Fruit fly (Drosophila melanogaster) whole organism, embryonic: ENCODE measurements around the gene CG11597.
A peak's percentile ranks its signal among the peaks of the same experiment; 100 is the strongest.

ENCODE experiments used
- Awh ChIP-seq: fragments of 200-800 bp; sonication (Bioruptor generic); IDR thresholded peaks from 2 replicates; pipeline ENCODE4, ENCODE4 v1.3.6; 2022; ENCODE audit warnings: missing biosample characterization, missing genetic modification characterization
- CG1233 ChIP-seq: fragments of 200-800 bp; sonication (Bioruptor generic); optimal IDR thresholded peaks from 4 replicates; lab custom pipeline; 2018; ENCODE audit warnings: missing biosample characterization, mild to moderate bottlenecking, missing genetic modification characterization
- CG14710 ChIP-seq: fragments of 200-800 bp; sonication (Bioruptor generic); optimal IDR thresholded peaks from 3 replicates; lab custom pipeline; 2019; ENCODE audit warnings: missing biosample characterization, mild to moderate bottlenecking, missing genetic modification characterization, moderate library complexity
- CG14860 ChIP-seq: fragments of 200-800 bp; sonication (Bioruptor generic); IDR thresholded peaks from 3 replicates; pipeline ENCODE4 v1.3.6; 2022; ENCODE audit warnings: missing biosample characterization, missing genetic modification characterization; ENCODE audit not compliant: partially characterized antibody
- CG15479 ChIP-seq: fragments of 200-800 bp; sonication (Bioruptor generic); optimal IDR thresholded peaks from 3 replicates; lab custom pipeline; 2019; ENCODE audit warnings: missing biosample characterization, mild to moderate bottlenecking, missing genetic modification characterization, moderate library complexity
- CG15514 ChIP-seq: fragments of 200-800 bp; sonication (Bioruptor generic); optimal IDR thresholded peaks from 3 replicates; lab custom pipeline; 2017; ENCODE audit warnings: missing biosample characterization, missing genetic modification characterization, mild to moderate bottlenecking, moderate library complexity, missing genetic modification reagents
- CG15696 ChIP-seq: fragments of 200-800 bp; sonication (Bioruptor generic); optimal IDR thresholded peaks from 2 replicates; lab custom pipeline; 2019; ENCODE audit warnings: missing biosample characterization, mild to moderate bottlenecking, missing genetic modification characterization, moderate library complexity
- CG17328 ChIP-seq: fragments of 200-800 bp; sonication (Bioruptor generic); IDR thresholded peaks from 2 replicates; pipeline ENCODE4 v1.3.6; 2022; ENCODE audit warnings: missing biosample characterization, missing genetic modification characterization
- CG17568 ChIP-seq: fragments of 200-800 bp; sonication (Bioruptor generic); optimal IDR thresholded peaks from 2 replicates; lab custom pipeline; 2018; ENCODE audit warnings: missing biosample characterization, mild to moderate bottlenecking, missing genetic modification characterization, moderate library complexity
- CG1792 ChIP-seq: fragments of 200-800 bp; sonication (Bioruptor generic); optimal IDR thresholded peaks from 2 replicates; lab custom pipeline; 2016; ENCODE audit warnings: missing biosample characterization, missing genetic modification characterization
- CG18476 ChIP-seq: fragments of 200-800 bp; sonication (Bioruptor generic); optimal IDR thresholded peaks from 2 replicates; lab custom pipeline; 2016; ENCODE audit warnings: missing biosample characterization, mild to moderate bottlenecking, missing genetic modification characterization
- CG18619 ChIP-seq: fragments of 200-800 bp; sonication (Bioruptor generic); optimal IDR thresholded peaks from 3 replicates; lab custom pipeline; 2017; ENCODE audit warnings: missing biosample characterization, mild to moderate bottlenecking, missing genetic modification characterization
- CG30431 ChIP-seq: fragments of 200-800 bp; sonication (Bioruptor generic); optimal IDR thresholded peaks from 2 replicates; lab custom pipeline; 2017; ENCODE audit warnings: missing biosample characterization, missing genetic modification characterization
- CG4730 ChIP-seq: fragments of 200-800 bp; sonication (Bioruptor generic); IDR thresholded peaks from 2 replicates; pipeline ENCODE4 v1.3.6; 2022; ENCODE audit warnings: missing biosample characterization, missing genetic modification characterization
- CG4820 ChIP-seq: fragments of 200-800 bp; sonication (Bioruptor generic); optimal IDR thresholded peaks from 3 replicates; lab custom pipeline; 2016; ENCODE audit warnings: missing biosample characterization, missing genetic modification characterization
- CG8281 ChIP-seq: fragments of 200-800 bp; sonication (Bioruptor generic); optimal IDR thresholded peaks from 2 replicates; lab custom pipeline; 2018; ENCODE audit warnings: missing biosample characterization, mild to moderate bottlenecking, missing genetic modification characterization, moderate library complexity
- CTCF ChIP-seq: fragments of 200-800 bp; sonication (Bioruptor generic); optimal IDR thresholded peaks from 2 replicates; lab custom pipeline; 2017; ENCODE audit warnings: missing biosample characterization, mild to moderate bottlenecking, missing genetic modification characterization, moderate library complexity
- CkIIα-i1 ChIP-seq: fragments of 200-800 bp; sonication (Bioruptor generic); IDR thresholded peaks from 2 replicates; pipeline ENCODE4 v1.3.6; 2022; ENCODE audit warnings: missing biosample characterization, missing genetic modification characterization
- Dip2 ChIP-seq: fragments of 200-800 bp; sonication (Bioruptor generic); IDR thresholded peaks from 2 replicates; pipeline ENCODE4 v1.3.6; 2022; ENCODE audit warnings: missing biosample characterization, missing genetic modification characterization
- Dp ChIP-seq: fragments of 200-800 bp; sonication (Bioruptor generic); optimal IDR thresholded peaks from 2 replicates; lab custom pipeline; 2018; ENCODE audit warnings: missing biosample characterization, mild to moderate bottlenecking, missing genetic modification characterization, moderate library complexity
- Dref ChIP-seq: fragments of 200-800 bp; sonication (Bioruptor generic); IDR thresholded peaks from 2 replicates; pipeline ENCODE4 v1.3.6; 2022; ENCODE audit warnings: missing biosample characterization, missing genetic modification characterization
- ERR ChIP-seq: fragments of 200-800 bp; sonication (Bioruptor generic); optimal IDR thresholded peaks from 2 replicates; lab custom pipeline; 2016; ENCODE audit warnings: missing biosample characterization, missing genetic modification characterization
- Fer2 ChIP-seq: fragments of 200-800 bp; sonication (Bioruptor generic); optimal IDR thresholded peaks from 2 replicates; lab custom pipeline; 2018; ENCODE audit warnings: missing biosample characterization, mild to moderate bottlenecking, missing genetic modification characterization, moderate library complexity
- HLH54F ChIP-seq: fragments of 200-800 bp; sonication (Bioruptor generic); optimal IDR thresholded peaks from 3 replicates; lab custom pipeline; 2016; ENCODE audit warnings: missing biosample characterization, missing genetic modification characterization
- Hr51 ChIP-seq, 2 experiments: fragments of 200-800 bp; sonication (Bioruptor generic); optimal IDR thresholded peaks; 2 replicates in 1 of 2; 3 replicates in 1 of 2; lab custom pipeline; 2016 to 2018; ENCODE audit warnings: missing biosample characterization in 2 of 2, missing genetic modification characterization in 2 of 2, mild to moderate bottlenecking in 1 of 2, moderate library complexity in 1 of 2
- MESR4 ChIP-seq: fragments of 200-800 bp; sonication (Bioruptor generic); optimal IDR thresholded peaks from 2 replicates; lab custom pipeline; 2018; ENCODE audit warnings: missing biosample characterization, mild to moderate bottlenecking, missing genetic modification characterization, moderate library complexity
- Mad ChIP-seq: fragments of 200-800 bp; sonication (Bioruptor generic); optimal IDR thresholded peaks from 2 replicates; lab custom pipeline; 2016; ENCODE audit warnings: missing biosample characterization, missing genetic modification characterization
- Mes4 ChIP-seq: fragments of 200-800 bp; sonication (Bioruptor generic); optimal IDR thresholded peaks from 2 replicates; lab custom pipeline; 2016; ENCODE audit warnings: missing biosample characterization, missing genetic modification characterization
- Stat92E ChIP-seq, 3 experiments: fragments of >200 bp in 2 of 3; fragments of 200-800 bp in 1 of 3; sonication (Bioruptor generic) in 1 of 3; optimal IDR thresholded peaks; 2 replicates each; lab custom pipeline; 2017 to 2019; ENCODE audit warnings: missing biosample characterization in 3 of 3, missing genetic modification characterization in 3 of 3, mild to moderate bottlenecking in 1 of 3, moderate library complexity in 1 of 3
- Xbp1 ChIP-seq: fragments of 200-800 bp; sonication (Bioruptor generic); optimal IDR thresholded peaks from 3 replicates; lab custom pipeline; 2016; ENCODE audit warnings: missing biosample characterization, mild to moderate bottlenecking, missing genetic modification characterization
- aop ChIP-seq: fragments of 200-800 bp; sonication (Bioruptor generic); IDR thresholded peaks from 2 replicates; pipeline ENCODE4 v1.3.6; 2022; ENCODE audit warnings: missing biosample characterization, missing genetic modification characterization
- ato ChIP-seq: fragments of 200-800 bp; sonication (Bioruptor generic); IDR thresholded peaks from 2 replicates; pipeline ENCODE4 v1.3.6; 2022; ENCODE audit warnings: missing biosample characterization, missing genetic modification characterization; ENCODE audit not compliant: partially characterized antibody
- bbx ChIP-seq: fragments of 200-800 bp; sonication (Bioruptor generic); IDR thresholded peaks from 2 replicates; pipeline ENCODE4 v1.3.6; 2022; ENCODE audit warnings: missing biosample characterization, missing genetic modification characterization; ENCODE audit not compliant: partially characterized antibody
- chinmo ChIP-seq: fragments of 200-800 bp; sonication (Bioruptor generic); IDR thresholded peaks from 4 replicates; pipeline ENCODE4 v1.3.6; 2022; ENCODE audit warnings: missing biosample characterization, missing genetic modification characterization; ENCODE audit not compliant: partially characterized antibody
- dmrt11E ChIP-seq: fragments of 200-800 bp; sonication (Bioruptor generic); optimal IDR thresholded peaks from 3 replicates; lab custom pipeline; 2018; ENCODE audit warnings: missing biosample characterization, mild to moderate bottlenecking, missing genetic modification characterization, moderate library complexity
- emc ChIP-seq: fragments of 200-800 bp; sonication (Bioruptor generic); optimal IDR thresholded peaks from 2 replicates; lab custom pipeline; 2016; ENCODE audit warnings: missing biosample characterization, missing genetic modification characterization
- eve ChIP-seq, 2 experiments: fragments of >200 bp; optimal IDR thresholded peaks; 2 replicates each; lab custom pipeline; 2017; ENCODE audit warnings: missing biosample characterization in 2 of 2, missing genetic modification characterization in 2 of 2
- exex ChIP-seq: fragments of 200-800 bp; sonication (Bioruptor generic); optimal IDR thresholded peaks from 4 replicates; lab custom pipeline; 2018; ENCODE audit warnings: missing biosample characterization, mild to moderate bottlenecking, missing genetic modification characterization, moderate library complexity
- ftz-f1 ChIP-seq: fragments of 200-800 bp; sonication (Bioruptor generic); optimal IDR thresholded peaks from 2 replicates; lab custom pipeline; 2016; ENCODE audit warnings: missing biosample characterization, missing genetic modification characterization
- grau ChIP-seq: fragments of 200-800 bp; optimal IDR thresholded peaks from 3 replicates; lab custom pipeline; 2019; ENCODE audit warnings: missing biosample characterization, mild to moderate bottlenecking, missing genetic modification characterization, moderate library complexity
- grn ChIP-seq: fragments of 200-800 bp; sonication (Bioruptor generic); optimal IDR thresholded peaks from 3 replicates; lab custom pipeline; 2017; ENCODE audit warnings: missing biosample characterization, missing genetic modification characterization
- hkb ChIP-seq, 2 experiments: fragments of 200-800 bp in 1 of 2; fragments of >200 bp in 1 of 2; sonication (Bioruptor generic) in 1 of 2; IDR thresholded peaks in 1 of 2; optimal IDR thresholded peaks in 1 of 2; 2 replicates each; pipeline versions ENCODE4 v1.3.6 to Lab custom; 2017 to 2022; ENCODE audit warnings: missing biosample characterization in 1 of 2, missing genetic modification characterization in 1 of 2
- nerfin-2 ChIP-seq: fragments of 200-800 bp; sonication (Bioruptor generic); IDR thresholded peaks from 2 replicates; pipeline ENCODE4 v1.3.6; 2022; ENCODE audit warnings: missing biosample characterization, missing genetic modification characterization; ENCODE audit not compliant: partially characterized antibody
- pfk ChIP-seq: fragments of 200-800 bp; sonication (Bioruptor generic); optimal IDR thresholded peaks from 2 replicates; lab custom pipeline; 2018; ENCODE audit warnings: missing biosample characterization, mild to moderate bottlenecking, missing genetic modification characterization, moderate library complexity
- pho ChIP-seq: fragments of 200-800 bp; sonication (Bioruptor generic); optimal IDR thresholded peaks from 2 replicates; lab custom pipeline; 2016; ENCODE audit warnings: missing biosample characterization, missing genetic modification characterization
- sima ChIP-seq: fragments of 200-800 bp; sonication (Bioruptor generic); optimal IDR thresholded peaks from 2 replicates; lab custom pipeline; 2016; ENCODE audit warnings: missing biosample characterization, missing genetic modification characterization
- tup ChIP-seq: fragments of 200-800 bp; sonication (Bioruptor generic); optimal IDR thresholded peaks from 2 replicates; lab custom pipeline; 2016; ENCODE audit warnings: missing biosample characterization, mild to moderate bottlenecking, missing genetic modification characterization, moderate library complexity
- unc-4 ChIP-seq: fragments of 200-800 bp; sonication (Bioruptor generic); IDR thresholded peaks from 2 replicates; pipeline ENCODE4 v1.3.6; 2022; ENCODE audit warnings: missing biosample characterization, missing genetic modification characterization; ENCODE audit not compliant: partially characterized antibody
- vvl ChIP-seq: fragments of 200-800 bp; sonication (Bioruptor generic); IDR thresholded peaks from 2 replicates; pipeline ENCODE4 v1.3.6; 2022; ENCODE audit warnings: missing biosample characterization, missing genetic modification characterization
- wor ChIP-seq: fragments of 200-800 bp; sonication (Bioruptor generic); IDR thresholded peaks from 2 replicates; pipeline ENCODE4 v1.3.6; 2022; ENCODE audit warnings: missing biosample characterization, missing genetic modification characterization

Gene CG11597

dm6 chr3L:11815220-11815797 lies 6.8 kb downstream of the CG11597 start, which contains the start of gene CG14130:
Gene CG14130 (plus strand): TSS chr3L:11815444.
- TF ChIP-seq grau, result no peak
- TF ChIP-seq Hr51 (GFP tag; optimal IDR thresholded peaks at IDR 0.05; lab: Kevin White, UChicago), result no peak
- TF ChIP-seq ato (GFP tag; lab: Robert Waterston, UW), result peak; percentile 91
- TF ChIP-seq Dip2 (GFP tag; lab: Robert Waterston, UW), result no peak
- TF ChIP-seq CG15696 (tag; lab: Kevin White, UChicago), result no peak
- TF ChIP-seq bbx (GFP tag; lab: Robert Waterston, UW), result peak; percentile 94
- TF ChIP-seq Awh (GFP tag; lab: Robert Waterston, UW), result no peak
- TF ChIP-seq CG1233 (GFP tag; lab: Kevin White, UChicago), result no peak
- no peak for TF ChIP-seq aop (GFP tag; lab: Robert Waterston, UW)
- no peak for TF ChIP-seq tup (GFP tag; lab: Kevin White, UChicago)
- no peak for TF ChIP-seq Stat92E (GFP tag; optimal IDR thresholded peaks at IDR 0.05; lab: Kevin White, UChicago)
- peak; percentile 31 for TF ChIP-seq Xbp1
- no peak for TF ChIP-seq ERR (GFP tag; lab: Kevin White, UChicago)
- TF ChIP-seq Dref (GFP tag; lab: Robert Waterston, UW), result peak; percentile 98
- no peak for TF ChIP-seq CG18619
- TF ChIP-seq CG1792 (GFP tag; lab: Kevin White, UChicago), result no peak
- peak; percentile 92 for TF ChIP-seq unc-4 (GFP tag; lab: Robert Waterston, UW)
- TF ChIP-seq Mad (GFP tag; lab: Kevin White, UChicago), result no peak
- peak; percentile 91 for TF ChIP-seq nerfin-2 (GFP tag; lab: Robert Waterston, UW)
- TF ChIP-seq CkIIα-i1 (GFP tag; lab: Robert Waterston, UW), result no peak
- TF ChIP-seq chinmo (GFP tag; lab: Robert Waterston, UW), result peak; percentile 92
- peak; percentile 52 for TF ChIP-seq CG15514 (GFP tag; lab: Kevin White, UChicago)
- no peak for TF ChIP-seq dmrt11E (tag; lab: Kevin White, UChicago)
- TF ChIP-seq CG30431 (GFP tag; lab: Kevin White, UChicago), result no peak
- no peak for TF ChIP-seq CG15479
- TF ChIP-seq ftz-f1 (GFP tag; lab: Kevin White, UChicago), result no peak
- no peak for TF ChIP-seq CG4730 (GFP tag; lab: Robert Waterston, UW)
- TF ChIP-seq CG18476, result no peak
- no peak for TF ChIP-seq pho (GFP tag; lab: Kevin White, UChicago)
- TF ChIP-seq CTCF (GFP tag; lab: Kevin White, UChicago), result peak; percentile 28
- peak; percentile 96 for TF ChIP-seq Dp (GFP tag; lab: Kevin White, UChicago)
- TF ChIP-seq CG14860 (GFP tag; lab: Robert Waterston, UW), result peak; percentile 91
- no peak for TF ChIP-seq exex (tag; lab: Kevin White, UChicago)
- no peak for TF ChIP-seq sima (GFP tag; lab: Kevin White, UChicago)
- TF ChIP-seq CG8281 (tag; lab: Kevin White, UChicago), result no peak
- no peak for TF ChIP-seq CG17568 (GFP tag; lab: Kevin White, UChicago)
- TF ChIP-seq CG14710, result peak; percentile 42
- peak; percentile 10 for TF ChIP-seq MESR4
- no peak for TF ChIP-seq Fer2 (tag; lab: Kevin White, UChicago)
- TF ChIP-seq CG4820, result no peak
- no peak for TF ChIP-seq wor (GFP tag; lab: Robert Waterston, UW)
- TF ChIP-seq pfk, result no peak
- no peak for TF ChIP-seq emc
- no peak for TF ChIP-seq eve (GFP tag; optimal IDR thresholded peaks at IDR 0.05; lab: Kevin White, UChicago)
- no peak for TF ChIP-seq HLH54F (GFP tag; lab: Kevin White, UChicago)
- no peak for TF ChIP-seq hkb (optimal IDR thresholded peaks at IDR 0.05; lab: Kevin White, UChicago)
- no peak for TF ChIP-seq hkb (GFP tag; IDR thresholded peaks at IDR 0.05; lab: Robert Waterston, UW)
- TF ChIP-seq grn (GFP tag; lab: Kevin White, UChicago), result no peak
- TF ChIP-seq CG17328 (GFP tag; lab: Robert Waterston, UW), result no peak
- no peak for TF ChIP-seq Mes4 (GFP tag; lab: Kevin White, UChicago)
- TF ChIP-seq vvl (GFP tag; lab: Robert Waterston, UW), result 0 out of 2 replicates have a peak, but pooled peaks have one; percentile 37
